Fruit fly (Drosophila melanogaster) whole organism, embryonic: Measurements from ENCODE around the gene CG12206.

Source experiments
- Bdp1 ChIP-seq: fragments of 200-800 bp; sonication (Bioruptor generic); optimal IDR thresholded peaks from 3 replicates; lab custom pipeline; 2016; ENCODE audit warnings: missing biosample characterization, missing genetic modification characterization
- BtbVII ChIP-seq: fragments of 200-800 bp; sonication (Bioruptor generic); optimal IDR thresholded peaks from 3 replicates; lab custom pipeline; 2017; ENCODE audit warnings: missing biosample characterization, mild to moderate bottlenecking, missing genetic modification characterization
- CG10543 ChIP-seq: fragments of 200-800 bp; sonication (Bioruptor generic); optimal IDR thresholded peaks from 3 replicates; lab custom pipeline; 2017; ENCODE audit warnings: missing biosample characterization, mild to moderate bottlenecking, missing genetic modification characterization, moderate library complexity
- CG11398 ChIP-seq: fragments of 200-800 bp; sonication (Bioruptor generic); optimal IDR thresholded peaks from 2 replicates; lab custom pipeline; 2016; ENCODE audit warnings: missing biosample characterization, missing genetic modification characterization
- CG11504 ChIP-seq: fragments of 200-800 bp; sonication (Bioruptor generic); optimal IDR thresholded peaks from 3 replicates; lab custom pipeline; 2019; ENCODE audit warnings: missing biosample characterization, mild to moderate bottlenecking, missing genetic modification characterization, moderate library complexity
- CG14441 ChIP-seq: fragments of 200-800 bp; sonication (Bioruptor generic); IDR thresholded peaks from 2 replicates; pipeline ENCODE4 v1.3.6; 2022; ENCODE audit warnings: missing biosample characterization, missing genetic modification characterization
- CG14710 ChIP-seq: fragments of 200-800 bp; sonication (Bioruptor generic); optimal IDR thresholded peaks from 3 replicates; lab custom pipeline; 2019; ENCODE audit warnings: missing biosample characterization, mild to moderate bottlenecking, missing genetic modification characterization, moderate library complexity
- CG18262 ChIP-seq: fragments of 200-800 bp; optimal IDR thresholded peaks from 3 replicates; lab custom pipeline; 2019; ENCODE audit warnings: missing biosample characterization, mild to moderate bottlenecking, missing genetic modification characterization, moderate library complexity
- CG2120 ChIP-seq: fragments of 200-800 bp; sonication (Bioruptor generic); optimal IDR thresholded peaks from 3 replicates; lab custom pipeline; 2016; ENCODE audit warnings: missing biosample characterization, missing genetic modification characterization
- CG2678 ChIP-seq: fragments of 200-800 bp; sonication (Bioruptor generic); optimal IDR thresholded peaks from 3 replicates; lab custom pipeline; 2019; ENCODE audit warnings: missing biosample characterization, mild to moderate bottlenecking, missing genetic modification characterization, moderate library complexity
- CG2875 ChIP-seq: fragments of 200-800 bp; sonication (Bioruptor generic); optimal IDR thresholded peaks from 2 replicates; lab custom pipeline; 2017; ENCODE audit warnings: missing biosample characterization, mild to moderate bottlenecking, missing genetic modification characterization, missing genetic modification reagents
- CG30020 ChIP-seq: fragments of 200-800 bp; optimal IDR thresholded peaks from 2 replicates; lab custom pipeline; 2019; ENCODE audit warnings: missing biosample characterization, mild to moderate bottlenecking, missing genetic modification characterization, moderate library complexity
- CG3163 ChIP-seq: fragments of 200-800 bp; sonication (Bioruptor generic); optimal IDR thresholded peaks from 3 replicates; lab custom pipeline; 2016; ENCODE audit warnings: missing biosample characterization, missing genetic modification characterization
- CG32772 ChIP-seq: fragments of 200-800 bp; sonication (Bioruptor generic); IDR thresholded peaks from 2 replicates; pipeline ENCODE4 v1.3.6; 2022; ENCODE audit warnings: missing biosample characterization, missing genetic modification characterization
- CG3838 ChIP-seq: fragments of 200-800 bp; sonication (Bioruptor generic); optimal IDR thresholded peaks from 3 replicates; lab custom pipeline; 2016; ENCODE audit warnings: missing biosample characterization, missing genetic modification characterization
- CG4820 ChIP-seq: fragments of 200-800 bp; sonication (Bioruptor generic); optimal IDR thresholded peaks from 3 replicates; lab custom pipeline; 2016; ENCODE audit warnings: missing biosample characterization, missing genetic modification characterization
- CG6683 ChIP-seq: fragments of 200-800 bp; sonication (Bioruptor generic); optimal IDR thresholded peaks from 2 replicates; lab custom pipeline; 2017; ENCODE audit warnings: missing biosample characterization, mild to moderate bottlenecking, missing genetic modification characterization, missing genetic modification reagents
- CG7372 ChIP-seq: fragments of 200-800 bp; sonication (Bioruptor generic); IDR thresholded peaks from 2 replicates; pipeline ENCODE4 v1.3.6; 2022; ENCODE audit warnings: missing biosample characterization, missing genetic modification characterization
- CG8359 ChIP-seq: fragments of 200-800 bp; sonication (Bioruptor generic); optimal IDR thresholded peaks from 2 replicates; lab custom pipeline; 2017; ENCODE audit warnings: missing biosample characterization, mild to moderate bottlenecking, missing genetic modification characterization, borderline replicate concordance
- CG8388 ChIP-seq: fragments of 200-800 bp; sonication (Bioruptor generic); optimal IDR thresholded peaks from 2 replicates; lab custom pipeline; 2019; ENCODE audit warnings: missing biosample characterization, mild to moderate bottlenecking, missing genetic modification characterization, moderate library complexity
- CG8478 ChIP-seq: fragments of >200 bp; optimal IDR thresholded peaks from 2 replicates; lab custom pipeline; 2018
- CTCF ChIP-seq: fragments of 200-800 bp; sonication (Bioruptor generic); optimal IDR thresholded peaks from 2 replicates; lab custom pipeline; 2017; ENCODE audit warnings: missing biosample characterization, mild to moderate bottlenecking, missing genetic modification characterization, moderate library complexity
- Dek ChIP-seq: fragments of 200-800 bp; sonication (Bioruptor generic); optimal IDR thresholded peaks from 3 replicates; lab custom pipeline; 2019; ENCODE audit warnings: missing biosample characterization, mild to moderate bottlenecking, missing genetic modification characterization, moderate library complexity
- Hr51 ChIP-seq, 2 experiments: fragments of 200-800 bp; sonication (Bioruptor generic); optimal IDR thresholded peaks; 2 replicates in 1 of 2; 3 replicates in 1 of 2; lab custom pipeline; 2016 to 2018; ENCODE audit warnings: missing biosample characterization in 2 of 2, missing genetic modification characterization in 2 of 2, mild to moderate bottlenecking in 1 of 2, moderate library complexity in 1 of 2
- NFAT ChIP-seq: fragments of 200-800 bp; sonication (Bioruptor generic); IDR thresholded peaks from 2 replicates; pipeline ENCODE4 v1.3.6; 2022; ENCODE audit warnings: missing biosample characterization, missing genetic modification characterization
- Oli ChIP-seq: fragments of 200-800 bp; sonication (Bioruptor generic); optimal IDR thresholded peaks from 2 replicates; lab custom pipeline; 2018; ENCODE audit warnings: missing biosample characterization, mild to moderate bottlenecking, missing genetic modification characterization, moderate library complexity
- Pdp1 ChIP-seq, 2 experiments: fragments of 200-800 bp; sonication (Bioruptor generic); optimal IDR thresholded peaks; 3 replicates each; lab custom pipeline; 2016; ENCODE audit warnings: missing biosample characterization in 2 of 2, missing genetic modification characterization in 2 of 2, mild to moderate bottlenecking in 1 of 2, moderate library complexity in 1 of 2
- Side ChIP-seq: fragments of 200-800 bp; sonication (Bioruptor generic); optimal IDR thresholded peaks from 2 replicates; lab custom pipeline; 2016; ENCODE audit warnings: missing biosample characterization, missing genetic modification characterization
- Sin3A ChIP-seq: fragments of >200 bp; optimal IDR thresholded peaks from 2 replicates; lab custom pipeline; 2018
- corto ChIP-seq: fragments of 200-800 bp; sonication (Bioruptor generic); optimal IDR thresholded peaks from 2 replicates; lab custom pipeline; 2016; ENCODE audit warnings: missing biosample characterization, mild to moderate bottlenecking, missing genetic modification characterization, moderate library complexity
- crol ChIP-seq: fragments of 200-800 bp; sonication (Bioruptor generic); IDR thresholded peaks from 2 replicates; pipeline ENCODE4 v1.3.6; 2022; ENCODE audit warnings: missing biosample characterization, missing genetic modification characterization
- fd102C ChIP-seq: fragments of 200-800 bp; sonication (Bioruptor generic); optimal IDR thresholded peaks from 2 replicates; lab custom pipeline; 2018; ENCODE audit warnings: missing biosample characterization, mild to moderate bottlenecking, missing genetic modification characterization, moderate library complexity
- gem ChIP-seq: fragments of 200-800 bp; sonication (Bioruptor generic); optimal IDR thresholded peaks from 2 replicates; lab custom pipeline; 2019; ENCODE audit warnings: missing biosample characterization, mild to moderate bottlenecking, missing genetic modification characterization, moderate library complexity
- grau ChIP-seq: fragments of 200-800 bp; optimal IDR thresholded peaks from 3 replicates; lab custom pipeline; 2019; ENCODE audit warnings: missing biosample characterization, mild to moderate bottlenecking, missing genetic modification characterization, moderate library complexity
- hkb ChIP-seq, 2 experiments: fragments of 200-800 bp in 1 of 2; fragments of >200 bp in 1 of 2; sonication (Bioruptor generic) in 1 of 2; IDR thresholded peaks in 1 of 2; optimal IDR thresholded peaks in 1 of 2; 2 replicates each; pipeline versions ENCODE4 v1.3.6 to Lab custom; 2017 to 2022; ENCODE audit warnings: missing biosample characterization in 1 of 2, missing genetic modification characterization in 1 of 2
- hth ChIP-seq: fragments of >200 bp; optimal IDR thresholded peaks from 2 replicates; lab custom pipeline; 2017; ENCODE audit warnings: inconsistent platforms
- jumu ChIP-seq: fragments of 200-800 bp; sonication (Bioruptor generic); optimal IDR thresholded peaks from 3 replicates; lab custom pipeline; 2016; ENCODE audit warnings: missing biosample characterization, missing genetic modification characterization
- ken ChIP-seq: fragments of 200-800 bp; sonication (Bioruptor generic); IDR thresholded peaks from 3 replicates; pipeline ENCODE4 v1.3.6; 2022; ENCODE audit warnings: missing biosample characterization, missing genetic modification characterization
- lbe ChIP-seq: fragments of 200-800 bp; sonication (Bioruptor generic); optimal IDR thresholded peaks from 2 replicates; lab custom pipeline; 2016; ENCODE audit warnings: missing biosample characterization, mild to moderate bottlenecking, missing genetic modification characterization
- lilli ChIP-seq: fragments of 200-800 bp; sonication (Bioruptor generic); optimal IDR thresholded peaks from 3 replicates; lab custom pipeline; 2016; ENCODE audit warnings: missing biosample characterization, missing genetic modification characterization
- lov ChIP-seq, 2 experiments: fragments of 200-800 bp in 1 of 2; fragments of >200 bp in 1 of 2; sonication (Bioruptor generic) in 1 of 2; IDR thresholded peaks in 1 of 2; optimal IDR thresholded peaks in 1 of 2; 2 replicates in 1 of 2; 3 replicates in 1 of 2; pipeline versions ENCODE4 v1.3.6 to Lab custom; 2017 to 2022; ENCODE audit warnings: missing biosample characterization in 1 of 2, missing genetic modification characterization in 1 of 2
- mam ChIP-seq: fragments of 200-800 bp; sonication (Bioruptor generic); optimal IDR thresholded peaks from 3 replicates; lab custom pipeline; 2016; ENCODE audit warnings: missing biosample characterization, missing genetic modification characterization
- org-1 ChIP-seq: fragments of 200-800 bp; sonication (Bioruptor generic); optimal IDR thresholded peaks from 2 replicates; lab custom pipeline; 2017; ENCODE audit warnings: missing biosample characterization, missing genetic modification characterization
- rib ChIP-seq: fragments of 200-800 bp; sonication (Bioruptor generic); IDR thresholded peaks from 2 replicates; pipeline ENCODE4 v1.3.6; 2022; ENCODE audit warnings: missing biosample characterization, missing genetic modification characterization
- row ChIP-seq: fragments of 200-800 bp; sonication (Bioruptor generic); IDR thresholded peaks from 3 replicates; pipeline ENCODE4 v1.3.6; 2022; ENCODE audit warnings: missing biosample characterization, missing genetic modification characterization
- sd ChIP-seq: fragments of 200-800 bp; sonication (Bioruptor generic); optimal IDR thresholded peaks from 3 replicates; lab custom pipeline; 2018; ENCODE audit warnings: missing biosample characterization, mild to moderate bottlenecking, missing genetic modification characterization, moderate library complexity
- toy ChIP-seq: fragments of 200-800 bp; sonication (Bioruptor generic); IDR thresholded peaks from 2 replicates; pipeline ENCODE4 v1.3.6; 2022; ENCODE audit warnings: missing biosample characterization, missing genetic modification characterization
- ttk ChIP-seq: fragments of 200-800 bp; sonication (Bioruptor generic); IDR thresholded peaks from 2 replicates; pipeline ENCODE4 v2.1.2; 2022; ENCODE audit warnings: missing biosample characterization, missing genetic modification characterization
- yki ChIP-seq: fragments of >200 bp; optimal IDR thresholded peaks from 3 replicates; lab custom pipeline; 2018
- z ChIP-seq: fragments of 200-800 bp; sonication (Bioruptor generic); IDR thresholded peaks from 3 replicates; pipeline ENCODE4 v1.3.6; 2022; ENCODE audit warnings: missing biosample characterization, missing genetic modification characterization

The CG12206 gene

dm6 chrX:3440506-3440905 is 33.8 kb downstream of the CG12206 start (continued):
- peak; percentile 71 for TF ChIP-seq crol (GFP tag; lab: Robert Waterston, UW)
- TF ChIP-seq sd (tag; lab: Kevin White, UChicago), result peak; percentile 88
- TF ChIP-seq CG14441 (GFP tag; lab: Robert Waterston, UW), result 0 out of 2 replicates have a peak, but pooled peaks have one; percentile 18
- peak; percentile 27 for TF ChIP-seq CG10543 (GFP tag; lab: Kevin White, UChicago)
- TF ChIP-seq rib (GFP tag; lab: Robert Waterston, UW), result peak; percentile 56; the same call in 1 of the 2 replicates

dm6 chrX:3437493-3437892 is 36.8 kb downstream of the CG12206 start:
- TF ChIP-seq CG7372 (GFP tag; lab: Robert Waterston, UW), result no peak
- TF ChIP-seq Bdp1 (GFP tag; lab: Kevin White, UChicago), result no peak
- no peak for TF ChIP-seq CG8388 (GFP tag; lab: Kevin White, UChicago)
- TF ChIP-seq hkb (optimal IDR thresholded peaks at IDR 0.05; lab: Kevin White, UChicago), result no peak
- peak; percentile 58; the same call in 1 of the 2 replicates for TF ChIP-seq hkb (GFP tag; IDR thresholded peaks at IDR 0.05; lab: Robert Waterston, UW)
- peak; percentile 41 for TF ChIP-seq CG2678
- TF ChIP-seq Dek (tag; lab: Kevin White, UChicago), result no peak
- no peak for TF ChIP-seq CG8359
- TF ChIP-seq CG8478 (lab: Kevin White, UChicago), result no peak
- TF ChIP-seq CG32772 (GFP tag; lab: Robert Waterston, UW), result no peak
- TF ChIP-seq sd (tag; lab: Kevin White, UChicago), result peak; percentile 9
- TF ChIP-seq CG14710, result no peak
- TF ChIP-seq Hr51 (GFP tag; optimal IDR thresholded peaks at IDR 0.05; lab: Kevin White, UChicago), result peak in 1 of 2 experiments; percentile 43
- no peak for TF ChIP-seq CG30020
- TF ChIP-seq lbe (GFP tag; lab: Kevin White, UChicago), result peak; percentile 54
- TF ChIP-seq CG3163, result no peak
- TF ChIP-seq CG18262 (tag; lab: Kevin White, UChicago), result no peak
- TF ChIP-seq z, result no peak
- TF ChIP-seq gem, result peak; percentile 28
- no peak for TF ChIP-seq org-1 (GFP tag; lab: Kevin White, UChicago)
- TF ChIP-seq fd102C (GFP tag; lab: Kevin White, UChicago), result no peak
- no peak for TF ChIP-seq hth (lab: Kevin White, UChicago)
- no peak for TF ChIP-seq CTCF (GFP tag; lab: Kevin White, UChicago)
- TF ChIP-seq jumu (GFP tag; lab: Kevin White, UChicago), result no peak
- TF ChIP-seq BtbVII, result peak; percentile 36
- TF ChIP-seq CG3838 (GFP tag; lab: Kevin White, UChicago), result no peak
- no peak for TF ChIP-seq ttk (GFP tag; lab: Robert Waterston, UW)
- TF ChIP-seq CG11398 (GFP tag; lab: Kevin White, UChicago), result no peak
- no peak for TF ChIP-seq CG6683 (GFP tag; lab: Kevin White, UChicago)
- TF ChIP-seq CG11504 (tag; lab: Kevin White, UChicago), result peak; percentile 37
- TF ChIP-seq CG2120 (GFP tag; lab: Kevin White, UChicago), result no peak
- TF ChIP-seq Pdp1 (GFP tag; optimal IDR thresholded peaks at IDR 0.05; lab: Kevin White, UChicago), result peak in 1 of 2 experiments; percentile 61
- TF ChIP-seq mam (GFP tag; lab: Kevin White, UChicago), result peak; percentile 25
- TF ChIP-seq Side (GFP tag; lab: Kevin White, UChicago), result no peak
- no peak for TF ChIP-seq toy (GFP tag; lab: Robert Waterston, UW)
- TF ChIP-seq CG2875 (GFP tag; lab: Kevin White, UChicago), result no peak
- no peak for TF ChIP-seq ken (GFP tag; lab: Robert Waterston, UW)
- TF ChIP-seq grau (tag; lab: Kevin White, UChicago), result no peak
- peak; percentile 3 for TF ChIP-seq lilli (GFP tag; lab: Kevin White, UChicago)
- peak; percentile 55 for TF ChIP-seq row
- no peak for TF ChIP-seq lov (optimal IDR thresholded peaks at IDR 0.05; lab: Kevin White, UChicago)
- no peak for TF ChIP-seq lov (GFP tag; IDR thresholded peaks at IDR 0.05; lab: Robert Waterston, UW)
- TF ChIP-seq yki, result no peak
- no peak for TF ChIP-seq CG4820 (GFP tag; lab: Kevin White, UChicago)
- TF ChIP-seq Oli (tag; lab: Kevin White, UChicago), result peak; percentile 7
- TF ChIP-seq Sin3A, result no peak
- peak; percentile 30 for TF ChIP-seq corto (GFP tag; lab: Kevin White, UChicago)
- no peak for TF ChIP-seq NFAT (GFP tag; lab: Robert Waterston, UW)
